Worm (Caenorhabditis elegans) whole organism, L1 larva: ENCODE data around the gene C08A9.10.

Source experiments
- C34B4.2 ChIP-seq: sonication (generic microtip); optimal IDR thresholded peaks from 2 replicates; lab custom pipeline; 2017; ENCODE audit warnings: mild to moderate bottlenecking, missing genetic modification characterization, missing compliant biosample characterization
- F16B12.6 ChIP-seq: fragments of 150-350 bp; optimal IDR thresholded peaks from 2 replicates; lab custom pipeline; 2014; ENCODE audit warnings: missing biosample characterization, missing genetic modification characterization
- Y116A8C.19 ChIP-seq: sonication (generic microtip); optimal IDR thresholded peaks from 2 replicates; lab custom pipeline; 2016; ENCODE audit warnings: missing compliant biosample characterization, missing genetic modification characterization, borderline replicate concordance
- aha-1 ChIP-seq: fragments of 150-350 bp; optimal IDR thresholded peaks from 2 replicates; lab custom pipeline; 2014; ENCODE audit warnings: missing biosample characterization, missing genetic modification characterization
- alr-1 ChIP-seq: fragments of 200-800 bp; sonication (Bioruptor generic); optimal IDR thresholded peaks from 2 replicates; lab custom pipeline; 2018; ENCODE audit warnings: borderline replicate concordance, mild to moderate bottlenecking, missing genetic modification characterization, missing compliant biosample characterization
- aly-2 ChIP-seq: fragments of 150-350 bp; optimal IDR thresholded peaks from 2 replicates; lab custom pipeline; 2014; ENCODE audit warnings: missing biosample characterization, missing genetic modification characterization
- ama-1 ChIP-seq: fragments of 150-350 bp; optimal IDR thresholded peaks from 2 replicates; lab custom pipeline; 2014
- blmp-1 ChIP-seq: fragments of 150-350 bp; optimal IDR thresholded peaks from 2 replicates; lab custom pipeline; 2014; ENCODE audit warnings: missing biosample characterization, missing genetic modification characterization
- ceh-63 ChIP-seq: fragments of 200-800 bp; sonication (Bioruptor generic); optimal IDR thresholded peaks from 2 replicates; lab custom pipeline; 2018; ENCODE audit warnings: mild to moderate bottlenecking, missing genetic modification characterization, missing compliant biosample characterization
- ceh-8 ChIP-seq: fragments of 200-800 bp; sonication (Bioruptor generic); optimal IDR thresholded peaks from 2 replicates; lab custom pipeline; 2018; ENCODE audit warnings: mild to moderate bottlenecking, missing genetic modification characterization, moderate library complexity, missing compliant biosample characterization
- ceh-82 ChIP-seq, 3 experiments: fragments of 150-350 bp in 1 of 3; sonication (generic microtip) in 2 of 3; optimal IDR thresholded peaks; 2 replicates each; lab custom pipeline; 2014 to 2017; ENCODE audit warnings: missing biosample characterization in 3 of 3, missing genetic modification characterization in 3 of 3
- ceh-88 ChIP-seq: fragments of 200-800 bp; sonication (Bioruptor generic); IDR thresholded peaks from 2 replicates; pipeline ENCODE4 v1.3.6; 2022; ENCODE audit warnings: missing genetic modification characterization, missing compliant biosample characterization
- ceh-90 ChIP-seq: sonication (generic microtip); optimal IDR thresholded peaks from 2 replicates; lab custom pipeline; 2016; ENCODE audit warnings: missing genetic modification characterization, missing compliant biosample characterization
- dsc-1 ChIP-seq: sonication (generic microtip); optimal IDR thresholded peaks from 2 replicates; lab custom pipeline; 2016; ENCODE audit warnings: mild to moderate bottlenecking, missing genetic modification characterization, missing compliant biosample characterization
- egl-27 ChIP-seq, 2 experiments: fragments of 150-350 bp in 1 of 2; sonication (generic microtip); optimal IDR thresholded peaks; 3 replicates each; lab custom pipeline; 2017 to 2018; ENCODE audit warnings: missing biosample characterization in 2 of 2, missing genetic modification characterization in 2 of 2, missing genetic modification reagents in 2 of 2
- elt-2 ChIP-seq: sonication (generic microtip); optimal IDR thresholded peaks from 2 replicates; lab custom pipeline; 2016; ENCODE audit warnings: missing genetic modification characterization, mild to moderate bottlenecking, inconsistent platforms, missing compliant biosample characterization, missing genetic modification reagents
- elt-3 ChIP-seq, 6 experiments: fragments of 150-350 bp in 1 of 6; sonication (generic microtip); optimal IDR thresholded peaks; 2 replicates each; lab custom pipeline; 2017 to 2018; ENCODE audit warnings: missing biosample characterization in 6 of 6, missing genetic modification characterization in 6 of 6, inconsistent platforms in 1 of 6
- fkh-4 ChIP-seq: sonication (generic microtip); optimal IDR thresholded peaks from 2 replicates; lab custom pipeline; 2016; ENCODE audit warnings: missing compliant biosample characterization, missing genetic modification characterization, borderline replicate concordance
- fkh-8 ChIP-seq: sonication (generic microtip); optimal IDR thresholded peaks from 2 replicates; lab custom pipeline; 2016; ENCODE audit warnings: mild to moderate bottlenecking, missing genetic modification characterization, missing compliant biosample characterization
- fos-1 ChIP-seq: fragments of 150-350 bp; optimal IDR thresholded peaks from 2 replicates; lab custom pipeline; 2014; ENCODE audit warnings: missing biosample characterization, missing genetic modification characterization
- grh-1 ChIP-seq: fragments of 200-800 bp; sonication (Bioruptor generic); IDR thresholded peaks from 2 replicates; pipeline ENCODE4 v1.3.6; 2022; ENCODE audit warnings: missing genetic modification reagents, missing genetic modification characterization, missing compliant biosample characterization
- hlh-17 ChIP-seq: fragments of 200-800 bp; sonication (Bioruptor generic); optimal IDR thresholded peaks from 2 replicates; lab custom pipeline; 2018; ENCODE audit warnings: missing genetic modification characterization, mild to moderate bottlenecking, missing compliant biosample characterization, moderate library complexity, borderline replicate concordance
- hpl-2 ChIP-seq: fragments of 150-350 bp; optimal IDR thresholded peaks from 2 replicates; lab custom pipeline; 2014; ENCODE audit warnings: missing biosample characterization, missing genetic modification reagents, missing genetic modification characterization
- irx-1 ChIP-seq: sonication (generic microtip); optimal IDR thresholded peaks from 2 replicates; lab custom pipeline; 2016; ENCODE audit warnings: missing genetic modification characterization, missing compliant biosample characterization
- isw-1 ChIP-seq: fragments of 200-800 bp; sonication (Bioruptor generic); IDR thresholded peaks from 2 replicates; pipeline ENCODE4 v1.3.6; 2022; ENCODE audit warnings: missing genetic modification characterization, missing compliant biosample characterization
- lin-13 ChIP-seq: fragments of 150-350 bp; optimal IDR thresholded peaks from 2 replicates; lab custom pipeline; 2014; ENCODE audit warnings: missing biosample characterization, missing genetic modification reagents, missing genetic modification characterization
- lin-14 ChIP-seq: fragments of 200-800 bp; sonication (Bioruptor generic); optimal IDR thresholded peaks from 2 replicates; lab custom pipeline; 2018; ENCODE audit warnings: mild to moderate bottlenecking, missing genetic modification characterization, moderate library complexity, missing compliant biosample characterization
- lin-15B ChIP-seq: fragments of 150-350 bp; sonication (generic microtip); optimal IDR thresholded peaks from 3 replicates; lab custom pipeline; 2014; ENCODE audit warnings: missing biosample characterization, missing genetic modification characterization
- lin-35 ChIP-seq, 2 experiments: fragments of 150-350 bp; optimal IDR thresholded peaks; 2 replicates each; lab custom pipeline; 2014; ENCODE audit warnings: missing biosample characterization in 2 of 2, missing genetic modification characterization in 2 of 2, missing genetic modification reagents in 2 of 2
- lir-3 ChIP-seq: sonication (generic microtip); optimal IDR thresholded peaks from 2 replicates; lab custom pipeline; 2016; ENCODE audit warnings: mild to moderate bottlenecking, missing genetic modification characterization, moderate library complexity, missing compliant biosample characterization; ENCODE audit not compliant: poor library complexity
- mab-9 ChIP-seq: fragments of 200-800 bp; sonication (Bioruptor generic); IDR thresholded peaks from 2 replicates; pipeline ENCODE4 v1.3.6; 2022; ENCODE audit warnings: missing genetic modification reagents, missing genetic modification characterization, missing compliant biosample characterization
- mdl-1 ChIP-seq, 2 experiments: fragments of 150-350 bp; optimal IDR thresholded peaks; 2 replicates each; lab custom pipeline; 2014 to 2017; ENCODE audit warnings: missing biosample characterization in 2 of 2, missing genetic modification characterization in 2 of 2, inconsistent platforms in 1 of 2
- mef-2 ChIP-seq: fragments of 150-350 bp; optimal IDR thresholded peaks from 2 replicates; lab custom pipeline; 2014; ENCODE audit warnings: missing biosample characterization, missing genetic modification characterization
- nhr-20 ChIP-seq: sonication (generic microtip); optimal IDR thresholded peaks from 2 replicates; lab custom pipeline; 2016; ENCODE audit warnings: mild to moderate bottlenecking, missing genetic modification characterization, missing compliant biosample characterization
- nhr-237 ChIP-seq: fragments of 150-350 bp; optimal IDR thresholded peaks from 2 replicates; lab custom pipeline; 2014; ENCODE audit warnings: missing biosample characterization, missing genetic modification characterization
- nhr-76 ChIP-seq: sonication (generic microtip); optimal IDR thresholded peaks from 2 replicates; lab custom pipeline; 2017; ENCODE audit warnings: missing biosample characterization, missing genetic modification characterization
- nhr-85 ChIP-seq: sonication (generic microtip); peaks from one replicate; lab custom pipeline; 2016; ENCODE audit warnings: missing genetic modification characterization, inconsistent platforms, missing compliant biosample characterization
- pag-3 ChIP-seq: sonication (generic microtip); optimal IDR thresholded peaks from 2 replicates; lab custom pipeline; 2017; ENCODE audit warnings: missing genetic modification characterization, mild to moderate bottlenecking, missing compliant biosample characterization, antibody characterized with exemption, borderline replicate concordance; ENCODE audit not compliant: insufficient read depth
- pqm-1 ChIP-seq: sonication (generic microtip); optimal IDR thresholded peaks from 3 replicates; lab custom pipeline; 2017; ENCODE audit warnings: missing biosample characterization, missing genetic modification characterization
- rnt-1 ChIP-seq: sonication (generic microtip); optimal IDR thresholded peaks from 2 replicates; lab custom pipeline; 2016; ENCODE audit warnings: mild to moderate bottlenecking, missing genetic modification characterization, moderate library complexity, missing compliant biosample characterization
- snu-23 ChIP-seq: sonication (generic microtip); optimal IDR thresholded peaks from 2 replicates; lab custom pipeline; 2016; ENCODE audit warnings: missing genetic modification characterization, missing compliant biosample characterization
- sox-4 ChIP-seq: sonication (generic microtip); optimal IDR thresholded peaks from 2 replicates; lab custom pipeline; 2016; ENCODE audit warnings: missing genetic modification characterization, missing compliant biosample characterization
- sup-37 ChIP-seq: fragments of 200-800 bp; sonication (Bioruptor generic); optimal IDR thresholded peaks from 2 replicates; lab custom pipeline; 2018; ENCODE audit warnings: mild to moderate bottlenecking, missing genetic modification characterization, missing compliant biosample characterization
- swsn-7 ChIP-seq: sonication (generic microtip); optimal IDR thresholded peaks from 2 replicates; lab custom pipeline; 2016; ENCODE audit warnings: missing genetic modification characterization, missing compliant biosample characterization
- tlp-1 ChIP-seq: fragments of 150-350 bp; optimal IDR thresholded peaks from 2 replicates; lab custom pipeline; 2014; ENCODE audit warnings: missing biosample characterization, missing genetic modification characterization
- unc-62 ChIP-seq: fragments of 150-350 bp; optimal IDR thresholded peaks from 2 replicates; lab custom pipeline; 2014; ENCODE audit warnings: missing biosample characterization, missing genetic modification reagents, missing genetic modification characterization
- unc-86 ChIP-seq: sonication (generic microtip); optimal IDR thresholded peaks from 2 replicates; lab custom pipeline; 2016; ENCODE audit warnings: missing genetic modification characterization, missing compliant biosample characterization
- vab-15 ChIP-seq: sonication (generic microtip); optimal IDR thresholded peaks from 2 replicates; lab custom pipeline; 2017; ENCODE audit warnings: missing genotype, mild to moderate bottlenecking, missing genetic modification characterization, missing compliant biosample characterization
- zag-1 ChIP-seq: fragments of 150-350 bp; optimal IDR thresholded peaks from 2 replicates; lab custom pipeline; 2014; ENCODE audit warnings: missing biosample characterization, missing genetic modification characterization
- ztf-4 ChIP-seq: fragments of 150-350 bp; optimal IDR thresholded peaks from 2 replicates; lab custom pipeline; 2014; ENCODE audit warnings: missing biosample characterization, missing genetic modification characterization

Gene C08A9.10

ce11 chrX:17066937-17067336 is 14.0 kb upstream of the C08A9.10 start:
- TF ChIP-seq lin-14 (GFP tag; lab: Kevin White, UChicago): peak; percentile 12
- peak; percentile 79 for TF ChIP-seq elt-2 (tag; lab: Kevin White, UChicago)
- TF ChIP-seq lin-13 (GFP tag; lab: Kevin White, UChicago): no peak
- no peak for TF ChIP-seq egl-27 (tag; optimal IDR thresholded peaks at IDR 0.05; lab: Kevin White, UChicago)
- TF ChIP-seq nhr-237 (tag; lab: Kevin White, UChicago): no peak
- TF ChIP-seq mdl-1 (tag; optimal IDR thresholded peaks at IDR 0.05; lab: Kevin White, UChicago): no peak
- TF ChIP-seq lin-35 (GFP tag; optimal IDR thresholded peaks at IDR 0.05; lab: Kevin White, UChicago): peak in 1 of 2 experiments; percentile 33
- TF ChIP-seq alr-1 (tag; lab: Kevin White, UChicago): no peak

- TF ChIP-seq nhr-85 (tag; lab: Kevin White, UChicago) (peak; percentile 78), zag-1 (tag; lab: Kevin White, UChicago) (no peak), alr-1 (tag; lab: Kevin White, UChicago) (no peak), egl-27 (tag; optimal IDR thresholded peaks at IDR 0.05; lab: Kevin White, UChicago) (no peak), ztf-4 (tag; lab: Kevin White, UChicago) (no peak), ama-1 (lab: Kevin White, UChicago) (no peak), blmp-1 (tag; lab: Kevin White, UChicago) (peak; percentile 91), hlh-17 (GFP tag; lab: Kevin White, UChicago) (no peak), sox-4 (tag; lab: Kevin White, UChicago) (no peak), swsn-7 (tag; lab: Kevin White, UChicago) (no peak), elt-3 (tag; optimal IDR thresholded peaks at IDR 0.05; lab: Kevin White, UChicago) (peak in 1 of 6 experiments; percentile 75), grh-1 (GFP tag; lab: Robert Waterston, UW) (no peak), lin-15B (tag; lab: Kevin White, UChicago) (no peak), dsc-1 (tag; lab: Kevin White, UChicago) (no peak), fkh-4 (tag; lab: Kevin White, UChicago) (no peak), nhr-20 (tag; lab: Kevin White, UChicago) (peak; percentile 12), pqm-1 (tag; lab: Kevin White, UChicago) (no peak), fkh-8 (tag; lab: Kevin White, UChicago) (no peak), vab-15 (tag; lab: Kevin White, UChicago) (no peak), rnt-1 (tag; lab: Kevin White, UChicago) (no peak), mab-9 (GFP tag; lab: Robert Waterston, UW) (no peak), isw-1 (GFP tag; lab: Robert Waterston, UW) (no peak), ceh-8 (GFP tag; lab: Kevin White, UChicago) (no peak), nhr-237 (tag; lab: Kevin White, UChicago) (no peak), nhr-76 (tag; lab: Kevin White, UChicago) (no peak), pag-3 (tag; lab: Kevin White, UChicago) (no peak), ceh-88 (no peak), snu-23 (GFP tag; lab: Kevin White, UChicago) (peak; percentile 18), mef-2 (tag; lab: Kevin White, UChicago) (no peak), F16B12.6 (tag; lab: Kevin White, UChicago) (no peak), hpl-2 (GFP tag; lab: Kevin White, UChicago) (no peak), C34B4.2 (no peak), Y116A8C.19 (no peak), ceh-90 (tag; lab: Kevin White, UChicago) (no peak), lin-14 (GFP tag; lab: Kevin White, UChicago) (peak; percentile 59), irx-1 (tag; lab: Kevin White, UChicago) (no peak), ceh-82 (tag; optimal IDR thresholded peaks at IDR 0.05; lab: Kevin White, UChicago) (no peak), tlp-1 (tag; lab: Kevin White, UChicago) (no peak), unc-62 (GFP tag; lab: Kevin White, UChicago) (no peak), ceh-63 (GFP tag; lab: Kevin White, UChicago) (no peak), aha-1 (tag; lab: Kevin White, UChicago) (no peak), fos-1 (no peak), aly-2 (tag; lab: Kevin White, UChicago) (no peak), mdl-1 (tag; optimal IDR thresholded peaks at IDR 0.05; lab: Kevin White, UChicago) (no peak), lir-3 (tag; lab: Kevin White, UChicago) (no peak), sup-37 (GFP tag; lab: Kevin White, UChicago) (no peak), unc-86 (tag; lab: Kevin White, UChicago) (no peak)
Measured at ce11 chrX:17070495-17070894, 10.5 kb upstream of the C08A9.10 start.
